Worm (Caenorhabditis elegans) whole organism, early embryonic: Measurements from ENCODE around the gene C06G3.3.

ENCODE experiments used
- aly-1 ChIP-seq: sonication (generic microtip); optimal IDR thresholded peaks from 2 replicates; lab custom pipeline; 2016; ENCODE audit warnings: missing genetic modification characterization, missing compliant biosample characterization
- ama-1 ChIP-seq: fragments of 150-350 bp; optimal IDR thresholded peaks from 2 replicates; lab custom pipeline; 2014
- ceh-13 ChIP-seq: fragments of 200-800 bp; sonication (Bioruptor generic); optimal IDR thresholded peaks from 2 replicates; lab custom pipeline; 2018; ENCODE audit warnings: mild to moderate bottlenecking, missing genetic modification characterization, missing compliant biosample characterization
- ceh-36 ChIP-seq: sonication (generic microtip); optimal IDR thresholded peaks from 2 replicates; lab custom pipeline; 2016; ENCODE audit warnings: missing genetic modification characterization, inconsistent platforms, missing compliant biosample characterization
- ets-7 ChIP-seq: sonication (generic microtip); optimal IDR thresholded peaks from 2 replicates; lab custom pipeline; 2016; ENCODE audit warnings: missing genotype, missing genetic modification characterization, missing compliant biosample characterization
- flt-1 ChIP-seq: fragments of 200-800 bp; sonication (Bioruptor generic); IDR thresholded peaks from 2 replicates; pipeline ENCODE4 v1.3.6; 2022; ENCODE audit warnings: missing genetic modification characterization, missing compliant biosample characterization
- hmbx-1 ChIP-seq: sonication (generic microtip); optimal IDR thresholded peaks from 2 replicates; lab custom pipeline; 2016; ENCODE audit warnings: mild to moderate bottlenecking, missing genetic modification characterization, missing compliant biosample characterization
- hmg-4 ChIP-seq: fragments of 200-800 bp; sonication (Bioruptor generic); optimal IDR thresholded peaks from 2 replicates; lab custom pipeline; 2018; ENCODE audit warnings: mild to moderate bottlenecking, missing genetic modification characterization, missing compliant biosample characterization
- scrt-1 ChIP-seq: fragments of 200-800 bp; sonication (Bioruptor generic); IDR thresholded peaks from 2 replicates; pipeline ENCODE4 v1.3.6; 2022; ENCODE audit warnings: missing genetic modification characterization, missing compliant biosample characterization
- tra-4 ChIP-seq: sonication (generic microtip); optimal IDR thresholded peaks from 2 replicates; lab custom pipeline; 2017; ENCODE audit warnings: missing genetic modification characterization, missing compliant biosample characterization

DNA sequence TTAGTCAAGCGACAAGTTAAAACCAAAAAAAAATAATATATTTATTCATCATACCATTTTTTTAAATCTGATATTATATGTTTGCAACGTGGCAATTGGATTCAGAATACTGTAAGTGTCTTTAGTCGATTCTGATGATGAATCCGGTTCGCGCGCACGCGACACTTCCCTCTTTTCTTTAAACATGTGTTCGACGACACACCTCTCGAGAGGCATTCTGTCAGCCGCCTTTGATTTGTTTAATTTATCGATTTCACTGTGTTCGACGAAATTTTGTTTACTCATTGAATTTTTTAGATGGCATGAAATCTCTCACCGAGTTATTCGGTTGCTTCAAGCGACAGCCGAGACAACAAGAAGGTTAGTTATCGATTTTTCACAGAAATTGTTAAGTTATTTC, 24.2 kb upstream of the C06G3.3 start, which contains the start of gene trxr-1:
- TF ChIP-seq ceh-13 (GFP tag; lab: Kevin White, UChicago) (no peak), aly-1 (tag; lab: Kevin White, UChicago) (no peak), ama-1 (lab: Kevin White, UChicago) (no peak), ceh-36 (tag; lab: Kevin White, UChicago) (no peak), ets-7 (no peak), hmbx-1 (tag; lab: Kevin White, UChicago) (no peak), hmg-4 (GFP tag; lab: Kevin White, UChicago) (no peak), flt-1 (no peak), tra-4 (tag; lab: Kevin White, UChicago) (no peak), scrt-1 (GFP tag; lab: Robert Waterston, UW) (no peak)
